Worm (Caenorhabditis elegans): Measurements from ENCODE around the gene acs-2.

DNA sequence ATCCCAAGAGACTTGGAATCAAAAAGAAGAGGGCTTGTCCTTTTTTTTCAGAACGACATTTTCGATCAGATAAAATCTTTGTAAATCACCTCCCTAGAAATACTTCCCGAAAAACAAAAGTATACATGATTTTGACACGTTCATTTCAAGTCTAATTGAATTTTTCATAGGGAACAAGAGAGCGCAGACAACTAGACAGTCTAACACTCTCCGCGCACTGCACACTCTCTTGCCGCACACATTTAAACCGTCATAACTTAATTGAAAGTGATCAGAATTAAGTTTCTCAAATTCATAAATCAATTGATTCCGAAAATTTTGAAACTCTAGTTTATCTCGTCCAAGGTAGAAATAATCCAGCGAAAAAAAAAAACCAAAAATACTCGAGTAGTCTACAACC, 7.5 kb upstream of the acs-2 start:
- TF ChIP-seq ceh-13 (GFP tag; optimal IDR thresholded peaks at IDR 0.05) (no peak), ets-7 (tag; optimal IDR thresholded peaks at IDR 0.05) (no peak), tbx-37 (GFP tag; conservative IDR thresholded peaks at IDR 0.05) (no peak), hmg-4 (GFP tag; optimal IDR thresholded peaks at IDR 0.05) (no peak), ama-1 (optimal IDR thresholded peaks at IDR 0.05) (no peak), pes-1 (GFP tag; IDR thresholded peaks at IDR 0.05) (no peak), tbx-11 (GFP tag; IDR thresholded peaks at IDR 0.05) (no peak)
